Worm (Caenorhabditis elegans): ENCODE measurements around the gene pqn-8.
A peak's percentile ranks its signal among the peaks of the same experiment; 100 is the strongest.

Gene pqn-8

DNA sequence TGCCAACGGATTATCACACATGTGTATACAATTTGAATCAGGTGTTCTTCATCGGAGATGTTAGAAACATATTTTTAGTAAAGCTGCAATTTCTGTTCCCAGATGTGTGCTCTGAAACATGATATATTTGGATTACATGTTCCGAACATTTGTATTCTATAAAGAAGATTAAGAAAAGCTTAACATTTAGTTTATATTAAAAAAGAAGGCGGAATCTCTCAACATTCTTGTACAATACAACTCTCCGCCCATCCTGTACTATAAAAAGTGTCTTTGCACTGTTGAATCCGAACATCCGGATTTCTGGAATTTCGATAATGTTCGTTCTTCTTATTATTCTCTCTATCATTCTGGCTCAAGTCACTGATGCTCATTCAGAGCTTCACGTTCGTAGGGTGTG lies 30.2 kb upstream of the pqn-8 start, which contains the start of gene ins-23:
ins-23 (plus strand) TSS at position 301 of the 400 bp plus-strand sequence.
- TF ChIP-seq tbx-11 (GFP tag; IDR thresholded peaks at IDR 0.05) (no peak), sea-1 (GFP tag; conservative IDR thresholded peaks at IDR 0.05) (no peak), tbx-37 (GFP tag; conservative IDR thresholded peaks at IDR 0.05) (no peak), ets-7 (tag; optimal IDR thresholded peaks at IDR 0.05) (no peak), tra-4 (tag; optimal IDR thresholded peaks at IDR 0.05) (no peak), aly-1 (tag; optimal IDR thresholded peaks at IDR 0.05) (no peak), scrt-1 (GFP tag; IDR thresholded peaks at IDR 0.05) (no peak), ceh-13 (GFP tag; optimal IDR thresholded peaks at IDR 0.05) (no peak), hnd-1 (tag; optimal IDR thresholded peaks at IDR 0.05) (no peak), ama-1 (optimal IDR thresholded peaks at IDR 0.05) (no peak), hmbx-1 (tag; optimal IDR thresholded peaks at IDR 0.05) (no peak), F13C5.2 (tag; optimal IDR thresholded peaks at IDR 0.05) (no peak), B0310.2 (tag; optimal IDR thresholded peaks at IDR 0.05) (no peak), flt-1 (GFP tag; IDR thresholded peaks at IDR 0.05) (no peak), pes-1 (GFP tag; IDR thresholded peaks at IDR 0.05) (no peak), ceh-36 (tag; optimal IDR thresholded peaks at IDR 0.05) (no peak), hmg-4 (GFP tag; optimal IDR thresholded peaks at IDR 0.05) (no peak)

DNA sequence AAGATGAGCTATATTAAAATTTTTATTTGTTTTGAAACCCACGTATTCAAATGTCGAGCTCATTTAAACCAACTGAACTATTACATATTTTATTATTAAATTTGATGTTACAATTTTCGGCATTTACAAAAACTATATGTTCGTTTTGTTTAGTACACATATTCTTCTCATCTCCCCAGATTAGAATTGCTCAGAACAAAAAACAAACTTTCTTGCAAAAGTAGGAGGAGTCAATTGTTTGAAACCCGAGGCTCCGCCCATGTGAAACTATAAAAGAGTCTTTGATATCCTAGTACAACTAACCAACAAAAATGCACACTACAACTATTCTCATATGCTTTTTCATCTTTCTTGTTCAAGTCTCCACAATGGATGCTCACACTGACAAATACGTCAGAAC lies 28.2 kb upstream of the pqn-8 start, which contains the start of gene ins-22:
ins-22 (plus strand) TSS at position 301 of the 400 bp plus-strand sequence.
- TF ChIP-seq ama-1 (optimal IDR thresholded peaks at IDR 0.05) (no peak), hnd-1 (tag; optimal IDR thresholded peaks at IDR 0.05) (no peak), B0310.2 (tag; optimal IDR thresholded peaks at IDR 0.05) (no peak), ets-7 (tag; optimal IDR thresholded peaks at IDR 0.05) (no peak), F13C5.2 (tag; optimal IDR thresholded peaks at IDR 0.05) (no peak), flt-1 (GFP tag; IDR thresholded peaks at IDR 0.05) (no peak), tbx-37 (GFP tag; conservative IDR thresholded peaks at IDR 0.05) (no peak)

DNA sequence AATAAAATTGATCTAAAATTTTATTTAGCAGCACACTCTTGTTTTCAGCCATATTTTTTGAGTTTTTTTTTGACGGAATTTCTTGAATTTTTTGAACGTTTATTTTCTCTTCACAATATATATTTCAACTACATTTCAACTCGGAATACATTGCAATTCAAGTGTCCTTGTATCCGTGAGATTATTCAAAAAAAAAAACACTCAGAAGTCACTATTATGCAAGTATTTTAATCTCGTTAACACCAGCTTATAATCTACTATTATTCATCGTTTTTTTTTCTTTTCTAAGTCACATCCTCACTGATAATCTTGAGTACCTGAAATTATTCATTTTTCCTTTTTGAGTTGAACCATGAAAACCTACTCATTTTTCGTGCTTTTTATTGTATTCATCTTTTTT lies 25.7 kb upstream of the pqn-8 start, which contains the start of gene ins-21:
ins-21 (plus strand) TSS at position 301 of the 400 bp plus-strand sequence.
- TF ChIP-seq tbx-37 (GFP tag; conservative IDR thresholded peaks at IDR 0.05) (no peak), aly-1 (tag; optimal IDR thresholded peaks at IDR 0.05) (no peak), tbx-11 (GFP tag; IDR thresholded peaks at IDR 0.05) (no peak), ama-1 (optimal IDR thresholded peaks at IDR 0.05) (no peak), B0310.2 (tag; optimal IDR thresholded peaks at IDR 0.05) (no peak), pes-1 (GFP tag; IDR thresholded peaks at IDR 0.05) (no peak), hmg-4 (GFP tag; optimal IDR thresholded peaks at IDR 0.05) (no peak), sea-1 (GFP tag; conservative IDR thresholded peaks at IDR 0.05) (no peak), tra-4 (tag; optimal IDR thresholded peaks at IDR 0.05) (no peak), ceh-36 (tag; optimal IDR thresholded peaks at IDR 0.05) (no peak), flt-1 (GFP tag; IDR thresholded peaks at IDR 0.05) (no peak)

DNA sequence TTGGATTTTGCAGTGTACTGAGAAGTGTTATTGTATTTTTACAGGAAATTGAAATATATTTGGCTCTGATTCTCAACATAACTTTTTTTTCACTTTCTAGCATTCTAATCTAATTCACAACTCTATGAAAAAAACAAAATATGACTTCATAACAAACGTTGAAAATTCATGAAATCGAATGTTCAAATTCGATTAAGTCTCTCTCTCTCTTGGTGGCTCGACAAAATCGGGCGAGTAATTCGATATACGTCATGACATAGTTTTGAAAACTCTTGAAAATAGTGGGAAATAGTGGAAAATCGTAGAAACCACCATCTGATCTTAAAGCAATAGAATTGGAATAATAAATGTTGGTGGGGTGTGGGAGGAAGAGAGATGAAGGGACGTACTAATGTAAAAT lies 20.2 kb upstream of the pqn-8 start:
- TF ChIP-seq aly-1 (tag; optimal IDR thresholded peaks at IDR 0.05): no peak
- no peak for TF ChIP-seq scrt-1 (GFP tag; IDR thresholded peaks at IDR 0.05)
- TF ChIP-seq ceh-13 (GFP tag; optimal IDR thresholded peaks at IDR 0.05): no peak
- TF ChIP-seq pes-1 (GFP tag; IDR thresholded peaks at IDR 0.05): no peak
- no peak for TF ChIP-seq hnd-1 (tag; optimal IDR thresholded peaks at IDR 0.05)
- no peak for TF ChIP-seq B0310.2 (tag; optimal IDR thresholded peaks at IDR 0.05)
- TF ChIP-seq flt-1 (GFP tag; IDR thresholded peaks at IDR 0.05): no peak
- no peak for TF ChIP-seq tbx-11 (GFP tag; IDR thresholded peaks at IDR 0.05)
- TF ChIP-seq hmg-4 (GFP tag; optimal IDR thresholded peaks at IDR 0.05): no peak
- TF ChIP-seq ama-1 (optimal IDR thresholded peaks at IDR 0.05): no peak
- TF ChIP-seq ets-7 (tag; optimal IDR thresholded peaks at IDR 0.05): no peak
- no peak for TF ChIP-seq ceh-36 (tag; optimal IDR thresholded peaks at IDR 0.05)
- TF ChIP-seq tbx-37 (GFP tag; conservative IDR thresholded peaks at IDR 0.05): no peak

DNA sequence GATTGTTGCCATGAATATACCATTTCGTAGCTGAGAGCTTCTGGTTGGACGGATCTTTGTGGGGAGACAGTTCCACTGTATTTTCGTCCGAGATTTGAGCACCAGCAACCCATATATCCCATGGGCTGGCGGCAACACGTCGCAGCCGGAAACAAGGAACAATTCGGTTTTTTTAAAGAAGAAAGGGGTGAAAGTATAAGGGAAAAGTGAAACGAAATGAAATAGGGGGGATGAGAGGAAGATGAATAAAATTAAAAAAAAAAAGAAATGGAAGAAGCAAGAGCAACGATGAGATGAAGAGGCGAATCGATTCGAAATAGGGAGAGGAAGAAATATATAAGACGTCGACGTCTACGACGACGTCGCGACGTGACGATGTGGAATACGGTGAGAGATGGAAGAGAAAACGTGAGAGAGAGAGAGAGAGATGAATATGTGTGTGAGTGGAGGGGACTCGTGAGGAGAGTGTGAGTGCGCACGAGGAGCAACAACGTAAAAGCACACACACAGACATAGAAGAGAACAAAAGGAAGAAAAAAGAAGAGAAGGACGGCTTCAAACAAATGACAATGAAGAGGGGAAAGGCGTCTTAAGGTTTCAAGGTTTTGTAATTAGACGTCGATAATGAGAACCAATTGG lies 18.7 kb upstream of the pqn-8 start, which contains the start of gene rgs-1:
rgs-1 (minus strand) TSS at position 146 of the 639 bp plus-strand sequence.
- TF ChIP-seq pes-1 (GFP tag; IDR thresholded peaks at IDR 0.05) (no peak), F13C5.2 (tag; optimal IDR thresholded peaks at IDR 0.05) (peak; percentile 17)

DNA sequence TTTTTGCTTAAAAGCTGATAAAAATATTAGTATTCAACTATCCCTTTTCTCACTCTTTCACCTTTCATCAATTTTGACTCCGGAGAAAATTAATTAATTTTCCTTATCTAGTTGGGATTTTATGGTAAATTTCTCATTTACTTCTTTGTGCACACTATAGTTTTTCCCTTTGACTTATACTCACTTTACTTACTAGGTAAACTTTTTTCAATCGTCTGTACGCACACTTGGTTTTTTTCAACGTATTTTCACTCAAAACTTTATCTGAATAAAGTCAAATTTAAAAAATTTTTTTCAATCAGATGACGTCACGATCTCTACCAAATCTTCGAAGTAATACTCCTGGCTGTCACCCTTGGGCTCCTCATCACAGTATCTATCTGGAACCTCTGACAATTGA lies 14.3 kb upstream of the pqn-8 start, which contains the start of gene C05B5.16:
C05B5.16 (plus strand) TSS at position 301 of the 400 bp plus-strand sequence.
- TF ChIP-seq sea-1 (GFP tag; conservative IDR thresholded peaks at IDR 0.05): no peak
- no peak for TF ChIP-seq tbx-37 (GFP tag; conservative IDR thresholded peaks at IDR 0.05)
- TF ChIP-seq F13C5.2 (tag; optimal IDR thresholded peaks at IDR 0.05): no peak
- no peak for TF ChIP-seq ceh-13 (GFP tag; optimal IDR thresholded peaks at IDR 0.05)
- no peak for TF ChIP-seq tbx-11 (GFP tag; IDR thresholded peaks at IDR 0.05)
- no peak for TF ChIP-seq flt-1 (GFP tag; IDR thresholded peaks at IDR 0.05)
- no peak for TF ChIP-seq hmg-4 (GFP tag; optimal IDR thresholded peaks at IDR 0.05)
- no peak for TF ChIP-seq aly-1 (tag; optimal IDR thresholded peaks at IDR 0.05)
- TF ChIP-seq ceh-36 (tag; optimal IDR thresholded peaks at IDR 0.05): no peak
- TF ChIP-seq pes-1 (GFP tag; IDR thresholded peaks at IDR 0.05): no peak
- TF ChIP-seq ama-1 (optimal IDR thresholded peaks at IDR 0.05): no peak
- TF ChIP-seq tra-4 (tag; optimal IDR thresholded peaks at IDR 0.05): no peak
- TF ChIP-seq scrt-1 (GFP tag; IDR thresholded peaks at IDR 0.05): no peak
- TF ChIP-seq ets-7 (tag; optimal IDR thresholded peaks at IDR 0.05): no peak
- no peak for TF ChIP-seq hmbx-1 (tag; optimal IDR thresholded peaks at IDR 0.05)
- no peak for TF ChIP-seq hnd-1 (tag; optimal IDR thresholded peaks at IDR 0.05)
- no peak for TF ChIP-seq B0310.2 (tag; optimal IDR thresholded peaks at IDR 0.05)

DNA sequence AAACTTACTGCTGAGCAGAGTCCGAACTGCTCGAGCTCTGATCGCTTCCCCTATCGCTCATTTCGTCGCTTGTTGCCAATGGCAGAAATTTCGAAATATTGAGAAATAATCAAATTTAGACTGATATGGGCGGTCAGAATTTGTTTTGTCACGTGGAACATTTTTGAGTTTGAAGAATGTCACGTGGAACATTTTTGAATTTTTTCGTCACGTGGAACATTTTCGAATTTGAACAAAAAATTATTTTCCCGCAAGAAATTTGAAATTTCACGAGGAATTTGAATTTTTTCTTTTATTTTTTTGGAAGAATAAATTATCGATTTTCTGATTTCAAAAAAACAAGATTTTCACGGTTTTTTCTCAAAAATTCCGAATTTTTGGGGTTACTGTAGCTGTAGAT lies 12.3 kb upstream of the pqn-8 start, which contains the start of gene fbxa-155:
fbxa-155 (minus strand) TSS at position 101 of the 400 bp plus-strand sequence.
- no peak for TF ChIP-seq ceh-13 (GFP tag; optimal IDR thresholded peaks at IDR 0.05)
- TF ChIP-seq pes-1 (GFP tag; IDR thresholded peaks at IDR 0.05): no peak
- TF ChIP-seq flt-1 (GFP tag; IDR thresholded peaks at IDR 0.05): no peak
- TF ChIP-seq ama-1 (optimal IDR thresholded peaks at IDR 0.05): no peak
- no peak for TF ChIP-seq scrt-1 (GFP tag; IDR thresholded peaks at IDR 0.05)
- no peak for TF ChIP-seq tra-4 (tag; optimal IDR thresholded peaks at IDR 0.05)
- no peak for TF ChIP-seq sea-1 (GFP tag; conservative IDR thresholded peaks at IDR 0.05)
- TF ChIP-seq hnd-1 (tag; optimal IDR thresholded peaks at IDR 0.05): no peak
- no peak for TF ChIP-seq aly-1 (tag; optimal IDR thresholded peaks at IDR 0.05)
- no peak for TF ChIP-seq ceh-36 (tag; optimal IDR thresholded peaks at IDR 0.05)
- TF ChIP-seq tbx-37 (GFP tag; conservative IDR thresholded peaks at IDR 0.05): no peak
- no peak for TF ChIP-seq B0310.2 (tag; optimal IDR thresholded peaks at IDR 0.05)
- TF ChIP-seq hmg-4 (GFP tag; optimal IDR thresholded peaks at IDR 0.05): no peak
- no peak for TF ChIP-seq F13C5.2 (tag; optimal IDR thresholded peaks at IDR 0.05)
- TF ChIP-seq hmbx-1 (tag; optimal IDR thresholded peaks at IDR 0.05): no peak
- no peak for TF ChIP-seq ets-7 (tag; optimal IDR thresholded peaks at IDR 0.05)
- TF ChIP-seq tbx-11 (GFP tag; IDR thresholded peaks at IDR 0.05): no peak
